Worm (Caenorhabditis elegans): ENCODE data around the gene lact-1.

- TF ChIP-seq F13C5.2 (tag; optimal IDR thresholded peaks at IDR 0.05) = no peak
- no peak for TF ChIP-seq ceh-13 (GFP tag; optimal IDR thresholded peaks at IDR 0.05)
- no peak for TF ChIP-seq B0310.2 (tag; optimal IDR thresholded peaks at IDR 0.05)
- TF ChIP-seq ama-1 (optimal IDR thresholded peaks at IDR 0.05) = no peak
- no peak for TF ChIP-seq ets-7 (tag; optimal IDR thresholded peaks at IDR 0.05)
These were observed at the start of gene lact-1 for ce11 chrX:7260327-7261019.

All from whole organism, early embryonic.